Worm (Caenorhabditis elegans) whole organism, L4 larva: ENCODE results near the gene Y57G11B.5.

ENCODE experiments used
- R02D3.7 ChIP-seq: fragments of 150-350 bp; sonication (generic microtip); optimal IDR thresholded peaks from 3 replicates; lab custom pipeline; 2014; ENCODE audit warnings: missing biosample characterization, missing genetic modification characterization
- T20F7.1 ChIP-seq: fragments of 200-800 bp; sonication (Bioruptor generic); optimal IDR thresholded peaks from 2 replicates; lab custom pipeline; 2018; ENCODE audit warnings: mild to moderate bottlenecking, missing genetic modification characterization, missing compliant biosample characterization
- Y105C5A.15 ChIP-seq: fragments of 200-800 bp; sonication (Bioruptor generic); IDR thresholded peaks from 2 replicates; pipeline ENCODE4 v1.3.6; 2022; ENCODE audit warnings: missing genetic modification characterization, missing compliant biosample characterization
- ZK337.2 ChIP-seq: fragments of 200-800 bp; sonication (Bioruptor generic); IDR thresholded peaks from 2 replicates; pipeline ENCODE4 v1.3.6; 2022; ENCODE audit warnings: missing genetic modification reagents, missing genetic modification characterization, missing compliant biosample characterization
- aha-1 ChIP-seq: fragments of 150-350 bp; peaks from one replicate; lab custom pipeline; 2014; ENCODE audit warnings: missing biosample characterization, missing genetic modification characterization
- attf-4 ChIP-seq: sonication (generic microtip); optimal IDR thresholded peaks from 3 replicates; lab custom pipeline; 2017; ENCODE audit warnings: missing biosample characterization, missing genetic modification characterization
- ceh-20 ChIP-seq: fragments of 200-800 bp; sonication (Bioruptor generic); IDR thresholded peaks from 2 replicates; pipeline ENCODE4 v1.3.6; 2022; ENCODE audit warnings: missing genetic modification reagents, missing genetic modification characterization, missing compliant biosample characterization
- ctbp-1 ChIP-seq: fragments of 200-800 bp; sonication (Bioruptor generic); IDR thresholded peaks from 2 replicates; pipeline ENCODE4 v1.3.6; 2022; ENCODE audit warnings: missing genetic modification reagents, missing genetic modification characterization, missing compliant biosample characterization
- daf-12 ChIP-seq: fragments of 150-350 bp; optimal IDR thresholded peaks from 2 replicates; lab custom pipeline; 2014; ENCODE audit warnings: missing biosample characterization, missing genetic modification reagents, missing genetic modification characterization
- daf-16 ChIP-seq, 3 experiments: sonication (generic microtip); optimal IDR thresholded peaks; 2 replicates each; lab custom pipeline; 2016 to 2017; ENCODE audit warnings: missing genetic modification characterization in 3 of 3, missing genetic modification reagents in 3 of 3, mild to moderate bottlenecking in 2 of 3, missing compliant biosample characterization in 2 of 3, missing biosample characterization in 1 of 3, moderate library complexity in 1 of 3
- daf-8 ChIP-seq: fragments of 200-800 bp; sonication (Bioruptor generic); IDR thresholded peaks from 2 replicates; pipeline ENCODE4 v1.3.6; 2022; ENCODE audit warnings: missing genetic modification characterization, missing compliant biosample characterization
- dmd-6 ChIP-seq: fragments of 200-800 bp; sonication (Bioruptor generic); IDR thresholded peaks from 2 replicates; pipeline ENCODE4 v1.3.6; 2022; ENCODE audit warnings: missing genetic modification reagents, missing genetic modification characterization, missing compliant biosample characterization
- dmd-8 ChIP-seq: fragments of 200-800 bp; sonication (Bioruptor generic); IDR thresholded peaks from 2 replicates; pipeline ENCODE4 v1.3.6; 2022; ENCODE audit warnings: missing genetic modification characterization, missing compliant biosample characterization
- egl-43 ChIP-seq: fragments of 200-800 bp; sonication (Bioruptor generic); IDR thresholded peaks from 2 replicates; pipeline ENCODE4 v1.3.6; 2022; ENCODE audit warnings: missing genetic modification reagents, missing genetic modification characterization, missing compliant biosample characterization
- fkh-10 ChIP-seq: fragments of 150-350 bp; optimal IDR thresholded peaks from 2 replicates; lab custom pipeline; 2014; ENCODE audit warnings: missing biosample characterization, missing genetic modification reagents, missing genetic modification characterization
- hif-1 ChIP-seq, 2 experiments: sonication (generic microtip); optimal IDR thresholded peaks; 2 replicates each; lab custom pipeline; 2016 to 2017; ENCODE audit warnings: missing compliant biosample characterization in 2 of 2, missing genetic modification characterization in 2 of 2, missing genetic modification reagents in 2 of 2, missing genotype in 2 of 2, mild to moderate bottlenecking in 1 of 2
- hmg-1.1 ChIP-seq: fragments of 200-800 bp; sonication (Bioruptor generic); IDR thresholded peaks from 2 replicates; pipeline ENCODE4 v1.3.6; 2022; ENCODE audit warnings: missing genetic modification reagents, missing genetic modification characterization, missing compliant biosample characterization
- lim-7 ChIP-seq: fragments of 200-800 bp; sonication (Bioruptor generic); IDR thresholded peaks from 2 replicates; pipeline ENCODE4 v1.3.6; 2022; ENCODE audit warnings: missing genetic modification characterization, missing compliant biosample characterization
- lin-15B ChIP-seq: fragments of 150-350 bp; sonication (generic microtip); optimal IDR thresholded peaks from 3 replicates; lab custom pipeline; 2014; ENCODE audit warnings: missing biosample characterization, missing genetic modification characterization
- lin-38 ChIP-seq: fragments of 200-800 bp; sonication (Bioruptor generic); IDR thresholded peaks from 2 replicates; pipeline ENCODE4 v1.3.6; 2022; ENCODE audit warnings: missing genetic modification reagents, missing genetic modification characterization, missing compliant biosample characterization
- mdt-29 ChIP-seq: fragments of 200-800 bp; sonication (Bioruptor generic); IDR thresholded peaks from 2 replicates; pipeline ENCODE4 v1.3.6; 2022; ENCODE audit warnings: missing genetic modification reagents, missing genetic modification characterization, missing compliant biosample characterization
- mxl-2 ChIP-seq: fragments of 200-800 bp; sonication (Bioruptor generic); conservative IDR thresholded peaks from 2 replicates; pipeline ENCODE4 v1.3.6; 2022; ENCODE audit warnings: missing genetic modification reagents, missing genetic modification characterization, missing compliant biosample characterization
- nhr-102 ChIP-seq: sonication (generic microtip); optimal IDR thresholded peaks from 2 replicates; lab custom pipeline; 2016; ENCODE audit warnings: mild to moderate bottlenecking, missing genetic modification characterization, moderate library complexity, missing compliant biosample characterization
- nhr-76 ChIP-seq: fragments of 150-350 bp; optimal IDR thresholded peaks from 2 replicates; lab custom pipeline; 2014; ENCODE audit warnings: missing biosample characterization, missing genetic modification characterization
- php-3 ChIP-seq: fragments of 200-800 bp; sonication (Bioruptor generic); IDR thresholded peaks from 2 replicates; pipeline ENCODE4 v1.3.6; 2022; ENCODE audit warnings: missing genetic modification reagents, missing genetic modification characterization, missing compliant biosample characterization
- pqm-1 ChIP-seq: sonication (generic microtip); optimal IDR thresholded peaks from 2 replicates; lab custom pipeline; 2017; ENCODE audit warnings: missing biosample characterization, missing genetic modification characterization
- sdz-12 ChIP-seq: fragments of 200-800 bp; sonication (Bioruptor generic); optimal IDR thresholded peaks from 2 replicates; lab custom pipeline; 2018; ENCODE audit warnings: mild to moderate bottlenecking, missing genetic modification characterization, missing compliant biosample characterization
- snpc-1.2 ChIP-seq: fragments of 200-800 bp; sonication (Bioruptor generic); IDR thresholded peaks from 2 replicates; pipeline ENCODE4 v1.3.6; 2022; ENCODE audit warnings: missing genetic modification reagents, missing genetic modification characterization, missing compliant biosample characterization
- spr-1 ChIP-seq: sonication (generic microtip); optimal IDR thresholded peaks from 2 replicates; lab custom pipeline; 2016; ENCODE audit warnings: mild to moderate bottlenecking, missing genetic modification characterization, missing compliant biosample characterization
- spr-3 ChIP-seq: fragments of 200-800 bp; sonication (Bioruptor generic); optimal IDR thresholded peaks from 2 replicates; lab custom pipeline; 2018; ENCODE audit warnings: mild to moderate bottlenecking, missing genetic modification characterization, missing compliant biosample characterization
- tra-1 ChIP-seq: fragments of 200-800 bp; sonication (Bioruptor generic); IDR thresholded peaks from 2 replicates; pipeline ENCODE4 v1.3.6; 2022; ENCODE audit warnings: missing genetic modification reagents, missing genetic modification characterization, missing compliant biosample characterization
- unc-130 ChIP-seq: sonication (generic microtip); optimal IDR thresholded peaks from 2 replicates; lab custom pipeline; 2016; ENCODE audit warnings: missing genetic modification reagents, missing genetic modification characterization, missing compliant biosample characterization
- unc-39 ChIP-seq: sonication (generic microtip); optimal IDR thresholded peaks from 2 replicates; lab custom pipeline; 2017; ENCODE audit warnings: missing biosample characterization, missing genetic modification characterization
- unc-62 ChIP-seq, 3 experiments: fragments of 150-350 bp in 1 of 3; sonication (generic microtip); optimal IDR thresholded peaks in 2 of 3; peaks in 1 of 3; 1 replicate in 1 of 3; 2 replicates in 2 of 3; lab custom pipeline; 2014 to 2017; ENCODE audit warnings: missing biosample characterization in 3 of 3, missing genetic modification characterization in 3 of 3, missing genetic modification reagents in 3 of 3, missing genotype in 1 of 3
- zag-1 ChIP-seq: fragments of 150-350 bp; optimal IDR thresholded peaks from 2 replicates; lab custom pipeline; 2014; ENCODE audit warnings: missing biosample characterization, missing genetic modification characterization
- zfp-2 ChIP-seq: sonication (generic microtip); optimal IDR thresholded peaks from 2 replicates; lab custom pipeline; 2016; ENCODE audit warnings: mild to moderate bottlenecking, missing genetic modification characterization, missing compliant biosample characterization
- ztf-7 ChIP-seq: fragments of 150-350 bp; optimal IDR thresholded peaks from 2 replicates; lab custom pipeline; 2014; ENCODE audit warnings: missing biosample characterization, missing genetic modification characterization

Gene Y57G11B.5

ce11 chrIV:14594249-14594648, 19.6 kb downstream of the Y57G11B.5 start (continued):
- TF ChIP-seq hif-1 (tag; optimal IDR thresholded peaks at IDR 0.05; lab: Kevin White, UChicago) (no peak), spr-1 (peak; percentile 32), daf-8 (GFP tag; lab: Robert Waterston, UW) (no peak), aha-1 (tag; lab: Kevin White, UChicago) (peak; percentile 81), ztf-7 (tag; lab: Kevin White, UChicago) (peak; percentile 45), fkh-10 (no peak), php-3 (GFP tag; lab: Robert Waterston, UW) (peak; percentile 98), snpc-1.2 (GFP tag; lab: Robert Waterston, UW) (no peak), R02D3.7 (tag; lab: Kevin White, UChicago) (no peak), lin-38 (GFP tag; lab: Robert Waterston, UW) (peak; percentile 43), egl-43 (GFP tag; lab: Robert Waterston, UW) (no peak), ZK337.2 (GFP tag; lab: Robert Waterston, UW) (no peak), daf-12 (tag; lab: Kevin White, UChicago) (no peak), Y105C5A.15 (GFP tag; lab: Robert Waterston, UW) (no peak), sdz-12 (no peak), daf-16 (GFP tag; optimal IDR thresholded peaks at IDR 0.05; lab: Kevin White, UChicago) (peak in 1 of 2 experiments; percentile 86), daf-16 (tag; optimal IDR thresholded peaks at IDR 0.05; lab: Kevin White, UChicago) (peak; percentile 98), hmg-1.1 (GFP tag; lab: Robert Waterston, UW) (no peak), attf-4 (tag; lab: Kevin White, UChicago) (no peak), pqm-1 (peak; percentile 97), zfp-2 (tag; lab: Kevin White, UChicago) (no peak), lin-15B (tag; lab: Kevin White, UChicago) (no peak), ceh-20 (GFP tag; lab: Robert Waterston, UW) (peak; percentile 74), lim-7 (GFP tag; lab: Robert Waterston, UW) (no peak), T20F7.1 (peak; percentile 80), ctbp-1 (GFP tag; lab: Robert Waterston, UW) (no peak), nhr-102 (peak; percentile 96), unc-39 (tag; lab: Kevin White, UChicago) (no peak), mxl-2 (GFP tag; lab: Robert Waterston, UW) (no peak), dmd-8 (GFP tag; lab: Robert Waterston, UW) (no peak), unc-130 (GFP tag; lab: Kevin White, UChicago) (no peak), mdt-29 (GFP tag; lab: Robert Waterston, UW) (0 out of 2 replicates have a peak, but pooled peaks have one; percentile 61), nhr-76 (tag; lab: Kevin White, UChicago) (peak; percentile 73)

- TF ChIP-seq snpc-1.2 (GFP tag; lab: Robert Waterston, UW) (0 out of 2 replicates have a peak, but pooled peaks have one; percentile 9), ceh-20 (GFP tag; lab: Robert Waterston, UW) (no peak), zag-1 (tag; lab: Kevin White, UChicago) (no peak), tra-1 (GFP tag; lab: Robert Waterston, UW) (no peak)
Observed at ce11 chrIV:14599321-14599720, 24.7 kb downstream of the Y57G11B.5 start.

- TF ChIP-seq spr-3 (GFP tag; lab: Kevin White, UChicago), result no peak
- peak in 1 of 2 experiments; percentile 78 for TF ChIP-seq unc-62 (GFP tag; optimal IDR thresholded peaks at IDR 0.05 in 1 of 2; lab: Kevin White, UChicago)
- no peak for TF ChIP-seq unc-62 (tag; optimal IDR thresholded peaks at IDR 0.05; lab: Kevin White, UChicago)
- TF ChIP-seq dmd-6 (GFP tag; lab: Robert Waterston, UW), result peak; percentile 22; the same call in 1 of the 2 replicates
Observed at ce11 chrIV:14603022-14603421, 28.4 kb downstream of the Y57G11B.5 start.
